Fruit fly (Drosophila melanogaster) whole organism, embryonic: ENCODE results near the gene CG4291.

Experiments
- Aef1 ChIP-seq: fragments of 200-800 bp; sonication (Bioruptor generic); IDR thresholded peaks from 3 replicates; pipeline ENCODE4 v1.3.6; 2022; ENCODE audit warnings: missing biosample characterization, missing genetic modification characterization
- B-H1 ChIP-seq: fragments of 200-800 bp; sonication (Bioruptor generic); IDR thresholded peaks from 3 replicates; pipeline ENCODE4 v1.3.6; 2022; ENCODE audit warnings: missing biosample characterization, missing genetic modification characterization
- CG10267 ChIP-seq: fragments of 200-800 bp; sonication (Bioruptor generic); optimal IDR thresholded peaks from 2 replicates; lab custom pipeline; 2018; ENCODE audit warnings: missing biosample characterization, mild to moderate bottlenecking, missing genetic modification characterization, moderate library complexity
- CG11398 ChIP-seq: fragments of 200-800 bp; sonication (Bioruptor generic); optimal IDR thresholded peaks from 2 replicates; lab custom pipeline; 2016; ENCODE audit warnings: missing biosample characterization, missing genetic modification characterization
- CG11456 ChIP-seq: fragments of 200-800 bp; sonication (Bioruptor generic); IDR thresholded peaks from 3 replicates; pipeline ENCODE4 v1.3.6; 2022; ENCODE audit warnings: missing biosample characterization, missing genetic modification characterization
- CG1529 ChIP-seq: fragments of 200-800 bp; sonication (Bioruptor generic); optimal IDR thresholded peaks from 3 replicates; lab custom pipeline; 2018; ENCODE audit warnings: missing biosample characterization, missing genetic modification characterization
- CG1602 ChIP-seq: fragments of 200-800 bp; sonication (Bioruptor generic); optimal IDR thresholded peaks from 3 replicates; lab custom pipeline; 2016; ENCODE audit warnings: missing biosample characterization, missing genetic modification characterization
- CG16815 ChIP-seq: fragments of 200-800 bp; sonication (Bioruptor generic); optimal IDR thresholded peaks from 3 replicates; lab custom pipeline; 2017; ENCODE audit warnings: missing biosample characterization, mild to moderate bottlenecking, missing genetic modification characterization
- CG17359 ChIP-seq: fragments of 200-800 bp; sonication (Bioruptor generic); optimal IDR thresholded peaks from 3 replicates; lab custom pipeline; 2018; ENCODE audit warnings: missing biosample characterization, mild to moderate bottlenecking, missing genetic modification characterization, moderate library complexity
- CG1792 ChIP-seq: fragments of 200-800 bp; sonication (Bioruptor generic); optimal IDR thresholded peaks from 2 replicates; lab custom pipeline; 2016; ENCODE audit warnings: missing biosample characterization, missing genetic modification characterization
- CG18262 ChIP-seq: fragments of 200-800 bp; optimal IDR thresholded peaks from 3 replicates; lab custom pipeline; 2019; ENCODE audit warnings: missing biosample characterization, mild to moderate bottlenecking, missing genetic modification characterization, moderate library complexity
- CG18764 ChIP-seq: fragments of 200-800 bp; sonication (Bioruptor generic); optimal IDR thresholded peaks from 3 replicates; lab custom pipeline; 2016; ENCODE audit warnings: missing biosample characterization, missing genetic modification characterization
- CG30403 ChIP-seq: fragments of 200-800 bp; sonication (Bioruptor generic); optimal IDR thresholded peaks from 3 replicates; lab custom pipeline; 2016; ENCODE audit warnings: missing biosample characterization, missing genetic modification characterization
- CG30431 ChIP-seq: fragments of 200-800 bp; sonication (Bioruptor generic); optimal IDR thresholded peaks from 2 replicates; lab custom pipeline; 2017; ENCODE audit warnings: missing biosample characterization, missing genetic modification characterization
- CG32532 ChIP-seq: fragments of 200-800 bp; sonication (Bioruptor generic); IDR thresholded peaks from 2 replicates; pipeline ENCODE4 v1.3.6; 2022; ENCODE audit warnings: missing biosample characterization, missing genetic modification characterization
- CG3281 ChIP-seq: fragments of 200-800 bp; sonication (Bioruptor generic); optimal IDR thresholded peaks from 3 replicates; lab custom pipeline; 2017; ENCODE audit warnings: missing biosample characterization, mild to moderate bottlenecking, missing genetic modification characterization
- CG34422 ChIP-seq: fragments of 200-800 bp; sonication (Bioruptor generic); IDR thresholded peaks from 3 replicates; pipeline ENCODE4 v1.3.6; 2022; ENCODE audit warnings: missing biosample characterization, missing genetic modification characterization
- CG6254 ChIP-seq: fragments of 200-800 bp; sonication (Bioruptor generic); optimal IDR thresholded peaks from 3 replicates; lab custom pipeline; 2017; ENCODE audit warnings: mild to moderate bottlenecking, missing biosample characterization, missing genetic modification reagents, missing genetic modification characterization
- CG6654 ChIP-seq: fragments of 200-800 bp; sonication (Bioruptor generic); optimal IDR thresholded peaks from 2 replicates; lab custom pipeline; 2017; ENCODE audit warnings: missing biosample characterization, mild to moderate bottlenecking, missing genetic modification characterization
- CG6683 ChIP-seq: fragments of 200-800 bp; sonication (Bioruptor generic); optimal IDR thresholded peaks from 2 replicates; lab custom pipeline; 2017; ENCODE audit warnings: missing biosample characterization, mild to moderate bottlenecking, missing genetic modification characterization, missing genetic modification reagents
- CG8388 ChIP-seq: fragments of 200-800 bp; sonication (Bioruptor generic); optimal IDR thresholded peaks from 2 replicates; lab custom pipeline; 2019; ENCODE audit warnings: missing biosample characterization, mild to moderate bottlenecking, missing genetic modification characterization, moderate library complexity
- CG9817 ChIP-seq: fragments of 200-800 bp; sonication (Bioruptor generic); optimal IDR thresholded peaks from 2 replicates; lab custom pipeline; 2018; ENCODE audit warnings: missing biosample characterization, mild to moderate bottlenecking, missing genetic modification characterization, moderate library complexity
- Gug ChIP-seq: fragments of 200-800 bp; sonication (Bioruptor generic); IDR thresholded peaks from 4 replicates; pipeline ENCODE4 v1.3.6; 2022; ENCODE audit warnings: missing biosample characterization, missing genetic modification characterization
- HmgD ChIP-seq: fragments of 200-800 bp; sonication (Bioruptor generic); optimal IDR thresholded peaks from 3 replicates; lab custom pipeline; 2016; ENCODE audit warnings: missing biosample characterization, missing genetic modification characterization
- Mad ChIP-seq: fragments of 200-800 bp; sonication (Bioruptor generic); optimal IDR thresholded peaks from 2 replicates; lab custom pipeline; 2016; ENCODE audit warnings: missing biosample characterization, missing genetic modification characterization
- Med ChIP-seq: fragments of 200-800 bp; sonication (Bioruptor generic); peaks from one replicate; lab custom pipeline; 2016; ENCODE audit warnings: missing biosample characterization, missing genetic modification characterization, mild to moderate bottlenecking, inconsistent platforms, moderate library complexity
- Poxn ChIP-seq: fragments of 200-800 bp; sonication (Bioruptor generic); IDR thresholded peaks from 2 replicates; pipeline ENCODE4 v1.3.6; 2022; ENCODE audit warnings: missing biosample characterization, missing genetic modification characterization
- Sry-δ ChIP-seq: fragments of 200-800 bp; sonication (Bioruptor generic); optimal IDR thresholded peaks from 2 replicates; lab custom pipeline; 2016; ENCODE audit warnings: missing biosample characterization, missing genetic modification characterization
- Trl ChIP-seq, 3 experiments: fragments of >200 bp in 2 of 3; fragments of 200-800 bp in 1 of 3; sonication (Bioruptor generic) in 1 of 3; optimal IDR thresholded peaks; 2 replicates in 1 of 3; 3 replicates in 2 of 3; lab custom pipeline; 2016 to 2017; ENCODE audit warnings: missing biosample characterization in 1 of 3, missing genetic modification characterization in 1 of 3
- bowl ChIP-seq: fragments of 200-800 bp; sonication (Bioruptor generic); IDR thresholded peaks from 2 replicates; pipeline ENCODE4 v1.3.6; 2022; ENCODE audit warnings: missing biosample characterization, missing genetic modification characterization
- cato ChIP-seq: fragments of 200-800 bp; sonication (Bioruptor generic); optimal IDR thresholded peaks from 2 replicates; lab custom pipeline; 2016; ENCODE audit warnings: missing biosample characterization, missing genetic modification characterization, borderline replicate concordance
- crc ChIP-seq: fragments of 200-800 bp; sonication (Bioruptor generic); optimal IDR thresholded peaks from 2 replicates; lab custom pipeline; 2016; ENCODE audit warnings: missing biosample characterization, missing genetic modification characterization
- da ChIP-seq: fragments of 200-800 bp; sonication (Bioruptor generic); optimal IDR thresholded peaks from 2 replicates; lab custom pipeline; 2016; ENCODE audit warnings: missing biosample characterization, missing genetic modification characterization
- dysf ChIP-seq: fragments of 200-800 bp; sonication (Bioruptor generic); IDR thresholded peaks from 3 replicates; pipeline ENCODE4 v1.3.6; 2022; ENCODE audit warnings: missing biosample characterization, missing genetic modification characterization
- emc ChIP-seq: fragments of 200-800 bp; sonication (Bioruptor generic); optimal IDR thresholded peaks from 2 replicates; lab custom pipeline; 2016; ENCODE audit warnings: missing biosample characterization, missing genetic modification characterization
- eve ChIP-seq, 2 experiments: fragments of >200 bp; optimal IDR thresholded peaks; 2 replicates each; lab custom pipeline; 2017; ENCODE audit warnings: missing biosample characterization in 2 of 2, missing genetic modification characterization in 2 of 2
- fru ChIP-seq: fragments of >200 bp; optimal IDR thresholded peaks from 2 replicates; lab custom pipeline; 2017
- ftz-f1 ChIP-seq: fragments of 200-800 bp; sonication (Bioruptor generic); optimal IDR thresholded peaks from 2 replicates; lab custom pipeline; 2016; ENCODE audit warnings: missing biosample characterization, missing genetic modification characterization
- gem ChIP-seq: fragments of 200-800 bp; sonication (Bioruptor generic); optimal IDR thresholded peaks from 2 replicates; lab custom pipeline; 2019; ENCODE audit warnings: missing biosample characterization, mild to moderate bottlenecking, missing genetic modification characterization, moderate library complexity
- gfzf ChIP-seq: fragments of 200-800 bp; sonication (Bioruptor generic); optimal IDR thresholded peaks from 2 replicates; lab custom pipeline; 2016; ENCODE audit warnings: missing biosample characterization, mild to moderate bottlenecking, missing genetic modification characterization, moderate library complexity
- gsb-n ChIP-seq: fragments of 200-800 bp; sonication (Bioruptor generic); optimal IDR thresholded peaks from 3 replicates; lab custom pipeline; 2018; ENCODE audit warnings: missing biosample characterization, mild to moderate bottlenecking, missing genetic modification characterization
- lilli ChIP-seq: fragments of 200-800 bp; sonication (Bioruptor generic); optimal IDR thresholded peaks from 3 replicates; lab custom pipeline; 2016; ENCODE audit warnings: missing biosample characterization, missing genetic modification characterization
- luna ChIP-seq: fragments of 200-800 bp; sonication (Bioruptor generic); optimal IDR thresholded peaks from 2 replicates; lab custom pipeline; 2016; ENCODE audit warnings: missing biosample characterization, missing genetic modification characterization
- nau ChIP-seq: fragments of 200-800 bp; sonication (Bioruptor generic); optimal IDR thresholded peaks from 3 replicates; lab custom pipeline; 2017; ENCODE audit warnings: missing biosample characterization, mild to moderate bottlenecking, missing genetic modification characterization, missing genetic modification reagents
- pb ChIP-seq: fragments of 200-800 bp; sonication (Bioruptor generic); optimal IDR thresholded peaks from 3 replicates; lab custom pipeline; 2016; ENCODE audit warnings: missing biosample characterization, missing genetic modification characterization
- pho ChIP-seq: fragments of 200-800 bp; sonication (Bioruptor generic); optimal IDR thresholded peaks from 2 replicates; lab custom pipeline; 2016; ENCODE audit warnings: missing biosample characterization, missing genetic modification characterization
- sr ChIP-seq: fragments of 200-800 bp; sonication (Bioruptor generic); IDR thresholded peaks from 3 replicates; pipeline ENCODE4 v1.3.6; 2022; ENCODE audit warnings: missing biosample characterization, missing genetic modification characterization
- ttk ChIP-seq: fragments of 200-800 bp; sonication (Bioruptor generic); IDR thresholded peaks from 2 replicates; pipeline ENCODE4 v2.1.2; 2022; ENCODE audit warnings: missing biosample characterization, missing genetic modification characterization
- tup ChIP-seq: fragments of 200-800 bp; sonication (Bioruptor generic); optimal IDR thresholded peaks from 2 replicates; lab custom pipeline; 2016; ENCODE audit warnings: missing biosample characterization, mild to moderate bottlenecking, missing genetic modification characterization, moderate library complexity
- zfh1 ChIP-seq: fragments of 200-800 bp; sonication (Bioruptor generic); IDR thresholded peaks from 3 replicates; pipeline ENCODE4 v1.3.6; 2022; ENCODE audit warnings: missing biosample characterization, missing genetic modification characterization

Gene CG4291

DNA sequence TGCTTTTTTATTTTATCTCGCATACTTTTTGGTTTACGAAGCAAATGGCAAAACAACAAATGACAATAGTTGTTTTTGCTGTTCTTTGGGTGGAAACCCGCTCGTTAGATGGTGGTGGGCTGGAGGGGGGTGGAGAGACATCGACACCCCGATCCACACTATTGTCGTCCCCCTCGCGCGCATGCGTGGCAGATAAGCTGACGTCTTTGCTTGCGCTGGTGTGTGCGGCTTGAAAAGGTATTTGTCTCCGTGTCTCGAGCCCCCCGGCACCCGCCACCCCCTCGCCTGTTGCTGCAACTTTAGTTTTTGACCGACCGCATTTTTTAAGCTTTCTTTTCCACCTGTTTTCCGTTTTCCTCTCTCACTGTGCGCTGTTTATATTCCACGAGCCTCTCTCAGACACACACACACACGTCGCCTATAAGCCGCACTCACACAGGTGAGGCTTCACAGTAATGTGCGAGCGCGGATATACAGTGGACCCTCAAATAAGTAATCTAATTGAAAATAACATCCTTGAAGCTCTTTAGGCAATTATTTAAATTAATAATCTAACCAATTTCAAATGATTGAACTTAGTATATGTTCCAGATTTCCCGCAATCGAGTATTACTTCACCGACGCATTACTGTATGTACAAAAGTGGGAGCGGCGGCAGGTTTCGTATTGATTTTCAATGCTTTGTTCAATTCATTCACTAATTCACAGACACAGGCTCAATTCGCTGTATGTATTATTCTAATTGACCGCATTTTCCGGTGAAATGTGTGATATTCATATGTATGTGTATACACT, 14.6 kb upstream of the CG4291 start (continued):
- TF ChIP-seq CG6683 (GFP tag; lab: Kevin White, UChicago) (peak; percentile 83), eve (GFP tag; optimal IDR thresholded peaks at IDR 0.05; lab: Kevin White, UChicago) (no peak), CG30403 (GFP tag; lab: Kevin White, UChicago) (peak; percentile 94), nau (GFP tag; lab: Kevin White, UChicago) (peak; percentile 74), dysf (GFP tag; lab: Robert Waterston, UW) (peak; percentile 96), pho (GFP tag; lab: Kevin White, UChicago) (peak; percentile 89), bowl (GFP tag; lab: Robert Waterston, UW) (peak; percentile 89), CG16815 (GFP tag; lab: Kevin White, UChicago) (peak; percentile 86), Gug (peak; percentile 91), Trl (optimal IDR thresholded peaks at IDR 0.05; lab: Kevin White, UChicago) (peak; percentile 41), Trl (GFP tag; optimal IDR thresholded peaks at IDR 0.05; lab: Kevin White, UChicago) (peak; percentile 91), da (GFP tag; lab: Kevin White, UChicago) (no peak), HmgD (GFP tag; lab: Kevin White, UChicago) (no peak), CG6254 (peak; percentile 37), CG17359 (tag; lab: Kevin White, UChicago) (peak; percentile 95), Mad (GFP tag; lab: Kevin White, UChicago) (peak; percentile 85), lilli (GFP tag; lab: Kevin White, UChicago) (peak; percentile 96), CG3281 (peak; percentile 89), CG18764 (GFP tag; lab: Kevin White, UChicago) (peak; percentile 81), Med (peak; percentile 99), Poxn (GFP tag; lab: Robert Waterston, UW) (peak; percentile 80), CG1602 (GFP tag; lab: Kevin White, UChicago) (peak; percentile 88), B-H1 (GFP tag; lab: Robert Waterston, UW) (peak; percentile 93), CG11456 (GFP tag; lab: Robert Waterston, UW) (peak; percentile 95), CG8388 (peak; percentile 88), CG11398 (GFP tag; lab: Kevin White, UChicago) (peak; percentile 80), emc (GFP tag; lab: Kevin White, UChicago) (peak; percentile 75), gem (tag; lab: Kevin White, UChicago) (peak; percentile 95), CG30431 (GFP tag; lab: Kevin White, UChicago) (peak; percentile 81), zfh1 (GFP tag; lab: Robert Waterston, UW) (peak; percentile 96), ttk (GFP tag; lab: Robert Waterston, UW) (peak; percentile 90), tup (peak; percentile 85), luna (GFP tag; lab: Kevin White, UChicago) (peak; percentile 74), CG18262 (tag; lab: Kevin White, UChicago) (peak; percentile 88), cato (peak; percentile 80), CG1529 (GFP tag; lab: Kevin White, UChicago) (peak; percentile 85), CG9817 (tag; lab: Kevin White, UChicago) (peak; percentile 96), CG1792 (GFP tag; lab: Kevin White, UChicago) (peak; percentile 86), CG10267 (tag; lab: Kevin White, UChicago) (peak; percentile 82), gfzf (GFP tag; lab: Kevin White, UChicago) (no peak), Aef1 (GFP tag; lab: Robert Waterston, UW) (peak; percentile 94), pb (peak; percentile 54), crc (GFP tag; lab: Kevin White, UChicago) (peak; percentile 74), Sry-δ (peak; percentile 37), ftz-f1 (GFP tag; lab: Kevin White, UChicago) (no peak), CG34422 (GFP tag; lab: Robert Waterston, UW) (peak; percentile 95), sr (GFP tag; lab: Robert Waterston, UW) (peak; percentile 78; the same call in 2 of the 3 replicates), CG6654 (GFP tag; lab: Kevin White, UChicago) (peak; percentile 66), gsb-n (peak; percentile 87), fru (no peak), CG32532 (GFP tag; lab: Robert Waterston, UW) (peak; percentile 97)
